Worm (Caenorhabditis elegans): Measurements from ENCODE around the gene ugt-44.

Gene ugt-44

ce11 chrIV:10475234-10475633 is 5.7 kb downstream of the ugt-44 start:
- no peak for TF ChIP-seq tbx-11 (GFP tag; IDR thresholded peaks at IDR 0.05)
- TF ChIP-seq scrt-1 (GFP tag; IDR thresholded peaks at IDR 0.05): no peak
- no peak for TF ChIP-seq sea-1 (GFP tag; conservative IDR thresholded peaks at IDR 0.05)
- TF ChIP-seq ama-1 (optimal IDR thresholded peaks at IDR 0.05): no peak
- no peak for TF ChIP-seq B0310.2 (tag; optimal IDR thresholded peaks at IDR 0.05)
- no peak for TF ChIP-seq tra-4 (tag; optimal IDR thresholded peaks at IDR 0.05)
- no peak for TF ChIP-seq ceh-13 (GFP tag; optimal IDR thresholded peaks at IDR 0.05)
- TF ChIP-seq hmg-4 (GFP tag; optimal IDR thresholded peaks at IDR 0.05): no peak
- no peak for TF ChIP-seq hnd-1 (tag; optimal IDR thresholded peaks at IDR 0.05)
- TF ChIP-seq pes-1 (GFP tag; IDR thresholded peaks at IDR 0.05): no peak
- TF ChIP-seq tbx-37 (GFP tag; conservative IDR thresholded peaks at IDR 0.05): no peak
- TF ChIP-seq ceh-36 (tag; optimal IDR thresholded peaks at IDR 0.05): no peak
- no peak for TF ChIP-seq hmbx-1 (tag; optimal IDR thresholded peaks at IDR 0.05)
- TF ChIP-seq flt-1 (GFP tag; IDR thresholded peaks at IDR 0.05): no peak

DNA sequence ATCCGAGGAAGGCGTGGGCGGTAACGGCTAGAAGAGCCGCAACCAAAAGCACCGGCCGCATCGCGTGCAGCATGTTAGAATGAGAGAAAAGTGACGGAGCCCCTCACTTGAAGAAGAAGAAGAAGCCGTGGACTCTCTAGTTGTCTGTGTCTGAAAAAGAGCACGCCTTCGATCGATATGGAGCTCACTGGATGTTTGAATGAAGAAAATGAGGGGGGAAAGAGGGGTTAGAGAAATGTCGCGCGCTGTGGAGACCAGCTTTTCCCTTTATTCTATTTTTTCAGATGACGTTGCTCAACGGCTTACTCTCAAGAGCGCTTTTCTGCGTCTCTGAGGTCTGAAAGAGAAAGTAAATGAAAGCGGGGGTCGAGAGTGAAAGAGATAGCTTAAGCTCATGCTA is 12.2 kb downstream of the ugt-44 start, which contains the start of gene egl-21:
TSS of gene egl-21 (minus strand) at position 150 of the 400 bp plus-strand sequence.
- peak; percentile 36; the same call in 1 of the 2 replicates for TF ChIP-seq tbx-11 (GFP tag; IDR thresholded peaks at IDR 0.05)
- TF ChIP-seq ama-1 (optimal IDR thresholded peaks at IDR 0.05): no peak

- TF ChIP-seq hmbx-1 (tag; optimal IDR thresholded peaks at IDR 0.05) (no peak), tbx-37 (GFP tag; conservative IDR thresholded peaks at IDR 0.05) (no peak), ceh-13 (GFP tag; optimal IDR thresholded peaks at IDR 0.05) (no peak), hmg-4 (GFP tag; optimal IDR thresholded peaks at IDR 0.05) (no peak), F13C5.2 (tag; optimal IDR thresholded peaks at IDR 0.05) (no peak), ceh-36 (tag; optimal IDR thresholded peaks at IDR 0.05) (no peak), sea-1 (GFP tag; conservative IDR thresholded peaks at IDR 0.05) (no peak), scrt-1 (GFP tag; IDR thresholded peaks at IDR 0.05) (no peak), flt-1 (GFP tag; IDR thresholded peaks at IDR 0.05) (no peak), pes-1 (GFP tag; IDR thresholded peaks at IDR 0.05) (no peak), B0310.2 (tag; optimal IDR thresholded peaks at IDR 0.05) (no peak), tbx-11 (GFP tag; IDR thresholded peaks at IDR 0.05) (no peak), ets-7 (tag; optimal IDR thresholded peaks at IDR 0.05) (no peak), ama-1 (optimal IDR thresholded peaks at IDR 0.05) (no peak), aly-1 (tag; optimal IDR thresholded peaks at IDR 0.05) (no peak), tra-4 (tag; optimal IDR thresholded peaks at IDR 0.05) (no peak), hnd-1 (tag; optimal IDR thresholded peaks at IDR 0.05) (no peak)
Observed at ce11 chrIV:10482585-10482984, 13.0 kb downstream of the ugt-44 start.

DNA sequence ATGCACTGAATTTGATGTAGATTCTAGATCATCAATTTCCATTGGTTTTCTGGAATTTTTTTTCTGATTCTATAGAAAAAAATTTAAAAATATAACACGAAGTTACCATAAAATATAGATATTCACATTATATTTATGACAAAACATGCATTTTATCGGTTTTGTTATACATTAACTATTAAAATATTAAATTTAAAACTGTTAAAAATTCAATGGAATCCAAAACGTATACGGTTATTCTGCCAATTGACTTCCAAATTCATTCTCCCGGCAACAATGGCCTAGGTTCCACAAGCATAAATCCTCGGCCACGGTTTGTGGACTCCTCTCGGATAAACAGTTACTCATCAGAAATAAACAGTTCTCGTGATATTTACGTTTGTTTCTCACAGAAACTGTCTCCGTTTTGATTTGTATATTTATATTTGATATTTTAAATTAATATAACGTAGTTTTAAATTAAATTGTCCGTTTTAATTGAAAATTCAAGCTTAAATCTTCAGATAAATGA is 14.1 kb downstream of the ugt-44 start, which contains the start of the genes F01D4.5 and ced-5:
TSS of gene F01D4.5 (minus strand) at position 51 of the 511 bp plus-strand sequence.
TSS of gene ced-5 (plus strand) at position 504 of the 511 bp plus-strand sequence.
- TF ChIP-seq tbx-37 (GFP tag; conservative IDR thresholded peaks at IDR 0.05): peak; percentile 86
- peak; percentile 24 for TF ChIP-seq hnd-1 (tag; optimal IDR thresholded peaks at IDR 0.05)
- no peak; the same call in 1 of the 2 replicates for TF ChIP-seq pes-1 (GFP tag; IDR thresholded peaks at IDR 0.05)
- peak; percentile 26 for TF ChIP-seq B0310.2 (tag; optimal IDR thresholded peaks at IDR 0.05)
- TF ChIP-seq hmbx-1 (tag; optimal IDR thresholded peaks at IDR 0.05): no peak
- TF ChIP-seq flt-1 (GFP tag; IDR thresholded peaks at IDR 0.05): 0 out of 2 replicates have a peak, but pooled peaks have one; percentile 46

DNA sequence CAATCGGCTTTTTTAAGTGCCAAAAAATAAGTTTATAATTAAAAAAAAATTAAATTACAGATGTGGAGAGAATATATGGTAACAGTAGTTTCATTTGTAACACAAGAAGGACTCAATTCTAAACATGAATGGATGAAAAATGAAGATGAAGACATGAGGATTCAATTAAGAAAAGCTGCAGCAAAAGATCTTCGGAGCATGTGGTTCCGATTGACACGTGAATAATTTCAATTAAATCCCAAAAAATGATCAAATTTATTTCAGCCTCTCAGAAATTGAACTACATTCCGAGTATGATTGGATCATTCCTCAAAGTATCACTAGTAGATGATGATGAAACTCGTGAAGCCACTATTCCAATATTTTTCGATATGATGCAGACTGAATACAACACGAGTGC is 19.9 kb downstream of the ugt-44 start:
- TF ChIP-seq ceh-13 (GFP tag; optimal IDR thresholded peaks at IDR 0.05) (no peak), sea-1 (GFP tag; conservative IDR thresholded peaks at IDR 0.05) (no peak), ceh-36 (tag; optimal IDR thresholded peaks at IDR 0.05) (no peak), scrt-1 (GFP tag; IDR thresholded peaks at IDR 0.05) (no peak), tra-4 (tag; optimal IDR thresholded peaks at IDR 0.05) (no peak), hmg-4 (GFP tag; optimal IDR thresholded peaks at IDR 0.05) (no peak), hnd-1 (tag; optimal IDR thresholded peaks at IDR 0.05) (no peak), flt-1 (GFP tag; IDR thresholded peaks at IDR 0.05) (no peak), tbx-37 (GFP tag; conservative IDR thresholded peaks at IDR 0.05) (no peak), hmbx-1 (tag; optimal IDR thresholded peaks at IDR 0.05) (no peak), B0310.2 (tag; optimal IDR thresholded peaks at IDR 0.05) (no peak), pes-1 (GFP tag; IDR thresholded peaks at IDR 0.05) (no peak), ets-7 (tag; optimal IDR thresholded peaks at IDR 0.05) (no peak), aly-1 (tag; optimal IDR thresholded peaks at IDR 0.05) (no peak), tbx-11 (GFP tag; IDR thresholded peaks at IDR 0.05) (no peak), F13C5.2 (tag; optimal IDR thresholded peaks at IDR 0.05) (no peak), ama-1 (optimal IDR thresholded peaks at IDR 0.05) (no peak)

- TF ChIP-seq scrt-1 (GFP tag; IDR thresholded peaks at IDR 0.05) (no peak), sea-1 (GFP tag; conservative IDR thresholded peaks at IDR 0.05) (no peak), hmbx-1 (tag; optimal IDR thresholded peaks at IDR 0.05) (no peak), flt-1 (GFP tag; IDR thresholded peaks at IDR 0.05) (no peak), tbx-11 (GFP tag; IDR thresholded peaks at IDR 0.05) (no peak), tbx-37 (GFP tag; conservative IDR thresholded peaks at IDR 0.05) (no peak)
Observed at ce11 chrIV:10498401-10498800, 28.9 kb downstream of the ugt-44 start.

ce11 chrIV:10499948-10500356 is 30.4 kb downstream of the ugt-44 start:
- no peak for TF ChIP-seq flt-1 (GFP tag; IDR thresholded peaks at IDR 0.05)
- TF ChIP-seq ama-1 (optimal IDR thresholded peaks at IDR 0.05): no peak
- no peak for TF ChIP-seq F13C5.2 (tag; optimal IDR thresholded peaks at IDR 0.05)
- TF ChIP-seq sea-1 (GFP tag; conservative IDR thresholded peaks at IDR 0.05): no peak

DNA sequence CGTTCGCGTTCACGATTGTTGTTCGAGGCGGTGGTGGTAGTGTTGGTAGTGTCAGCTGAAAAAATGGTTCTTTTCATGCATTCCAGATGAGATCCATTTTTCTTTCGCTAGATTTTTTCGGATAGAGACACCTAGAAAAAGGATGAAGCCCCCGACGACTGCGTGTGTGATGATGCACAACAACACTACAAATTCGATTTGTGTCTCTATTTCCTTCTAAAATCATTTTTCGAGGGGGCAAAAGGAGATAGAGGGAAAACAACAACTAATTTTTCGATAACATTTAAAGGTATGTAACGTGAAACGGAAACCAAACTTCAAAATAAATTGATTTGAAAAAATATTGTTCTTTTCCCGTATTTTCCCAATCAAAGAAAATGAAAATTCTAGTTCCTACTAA is 30.9 kb downstream of the ugt-44 start:
- TF ChIP-seq tbx-11 (GFP tag; IDR thresholded peaks at IDR 0.05): no peak
- no peak for TF ChIP-seq ceh-36 (tag; optimal IDR thresholded peaks at IDR 0.05)
- TF ChIP-seq tbx-37 (GFP tag; conservative IDR thresholded peaks at IDR 0.05): no peak
- TF ChIP-seq ceh-13 (GFP tag; optimal IDR thresholded peaks at IDR 0.05): no peak
- TF ChIP-seq hnd-1 (tag; optimal IDR thresholded peaks at IDR 0.05): no peak
- no peak for TF ChIP-seq hmbx-1 (tag; optimal IDR thresholded peaks at IDR 0.05)
- TF ChIP-seq B0310.2 (tag; optimal IDR thresholded peaks at IDR 0.05): no peak
- TF ChIP-seq aly-1 (tag; optimal IDR thresholded peaks at IDR 0.05): no peak
